Fruit fly (Drosophila melanogaster): ENCODE data around the gene GCS1.
A peak's percentile ranks its signal among the peaks of the same experiment; 100 is the strongest.

Gene GCS1

DNA sequence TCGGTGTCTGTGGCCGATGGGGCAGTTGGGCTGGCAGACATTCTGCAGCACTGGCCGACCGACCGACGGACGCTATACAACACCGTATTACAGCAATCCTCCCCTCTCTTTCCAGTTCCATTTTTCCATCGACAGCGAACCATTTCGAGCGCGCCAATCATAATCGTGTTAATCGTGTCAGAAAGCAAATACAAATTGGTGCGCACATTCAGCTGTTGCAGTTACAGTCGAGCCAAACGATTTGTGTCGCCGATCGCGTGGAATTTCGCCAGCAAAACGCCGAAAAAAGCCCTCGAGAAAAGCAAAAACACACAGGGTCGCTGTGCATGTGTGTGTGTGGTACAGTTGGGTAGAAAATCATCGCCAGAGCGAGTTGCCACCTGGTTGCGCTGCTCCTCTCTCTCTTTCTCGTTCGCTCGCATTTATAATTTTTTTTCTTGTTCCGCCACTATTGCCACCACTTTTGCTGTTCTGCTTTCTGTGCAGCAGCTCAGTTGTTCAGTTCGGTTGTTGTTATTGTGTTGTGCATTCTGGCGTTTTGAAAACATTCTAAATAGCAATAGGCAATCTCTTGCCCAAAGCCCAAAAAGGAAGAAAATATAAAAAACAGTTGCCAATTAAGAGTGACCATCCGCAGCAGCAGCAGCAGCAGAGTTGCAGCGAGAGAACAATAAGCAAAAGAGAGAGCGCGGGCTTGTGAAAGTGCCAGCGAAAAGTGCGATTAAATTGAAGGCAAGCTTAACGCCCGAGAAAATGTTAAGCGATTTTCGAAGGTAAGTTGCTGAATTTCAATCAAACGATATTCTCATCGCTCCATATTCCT is 2.9 kb upstream of the GCS1 start, which contains the start of gene CG1737 (continued):
- TF ChIP-seq slou (GFP tag; optimal IDR thresholded peaks at IDR 0.05) (no peak), sqz (GFP tag; optimal IDR thresholded peaks at IDR 0.05) (peak; percentile 86), her (GFP tag; optimal IDR thresholded peaks at IDR 0.05) (no peak), CG17361 (GFP tag; IDR thresholded peaks at IDR 0.05) (no peak), CG14860 (GFP tag; IDR thresholded peaks at IDR 0.05; ENCODE audit: partially characterized antibody) (no peak), Hr3 (GFP tag; optimal IDR thresholded peaks at IDR 0.05) (no peak), ase (GFP tag; IDR thresholded peaks at IDR 0.05) (no peak), CG2889 (GFP tag; IDR thresholded peaks at IDR 0.05) (no peak), zf30C (GFP tag; optimal IDR thresholded peaks at IDR 0.05) (no peak), gfzf (GFP tag; optimal IDR thresholded peaks at IDR 0.05) (peak; percentile 1), CG17802 (tag; optimal IDR thresholded peaks at IDR 0.05) (no peak), schlank (tag; optimal IDR thresholded peaks at IDR 0.05) (no peak), D19A (tag; optimal IDR thresholded peaks at IDR 0.05) (no peak), CG15514 (GFP tag; optimal IDR thresholded peaks at IDR 0.05) (peak; percentile 74), CTCF (GFP tag; optimal IDR thresholded peaks at IDR 0.05) (no peak), CG7786 (GFP tag; optimal IDR thresholded peaks at IDR 0.05) (peak; percentile 37), btn (GFP tag; optimal IDR thresholded peaks at IDR 0.05) (no peak), CG13287 (GFP tag; IDR thresholded peaks at IDR 0.05; ENCODE audit: partially characterized antibody) (no peak; the same call in 1 of the 2 replicates), CG17612 (GFP tag; IDR thresholded peaks at IDR 0.05) (no peak), CG2678 (tag; optimal IDR thresholded peaks at IDR 0.05) (no peak), CG1603 (tag; optimal IDR thresholded peaks at IDR 0.05) (peak; percentile 1), peb (GFP tag; IDR thresholded peaks at IDR 0.05) (no peak), NK7.1 (GFP tag; optimal IDR thresholded peaks at IDR 0.05) (no peak), ERR (GFP tag; optimal IDR thresholded peaks at IDR 0.05) (no peak), gcm (GFP tag; optimal IDR thresholded peaks at IDR 0.05) (no peak), ttk (GFP tag; IDR thresholded peaks at IDR 0.05) (no peak), ind (GFP tag; optimal IDR thresholded peaks at IDR 0.05) (no peak), danr (GFP tag; IDR thresholded peaks at IDR 0.05) (no peak), chm (GFP tag; IDR thresholded peaks at IDR 0.05) (no peak), Ssrp (tag; optimal IDR thresholded peaks at IDR 0.05) (no peak), CG3407 (GFP tag; optimal IDR thresholded peaks at IDR 0.05) (no peak), Camta (GFP tag; optimal IDR thresholded peaks at IDR 0.05) (no peak), crol (GFP tag; IDR thresholded peaks at IDR 0.05) (peak; percentile 63), Nf-YC (tag; optimal IDR thresholded peaks at IDR 0.05) (peak; percentile 34), CG14667 (GFP tag; IDR thresholded peaks at IDR 0.05) (no peak), repo (GFP tag; optimal IDR thresholded peaks at IDR 0.05) (no peak), fd102C (GFP tag; optimal IDR thresholded peaks at IDR 0.05) (no peak), dan (GFP tag; IDR thresholded peaks at IDR 0.05) (no peak), CG4360 (GFP tag; IDR thresholded peaks at IDR 0.05) (no peak), insv (GFP tag; optimal IDR thresholded peaks at IDR 0.05) (no peak), lab (GFP tag; optimal IDR thresholded peaks at IDR 0.05) (peak; percentile 50), CG10565 (GFP tag; optimal IDR thresholded peaks at IDR 0.05) (no peak), Hr78 (GFP tag; optimal IDR thresholded peaks at IDR 0.05) (no peak), HLH54F (GFP tag; optimal IDR thresholded peaks at IDR 0.05) (no peak), CG11398 (GFP tag; optimal IDR thresholded peaks at IDR 0.05) (no peak), stwl (tag; optimal IDR thresholded peaks at IDR 0.05) (no peak), CG7987 (GFP tag; optimal IDR thresholded peaks at IDR 0.05) (no peak), Myb (GFP tag; optimal IDR thresholded peaks at IDR 0.05) (no peak), ara (GFP tag; IDR thresholded peaks at IDR 0.05) (no peak), CG10654 (GFP tag; optimal IDR thresholded peaks at IDR 0.05) (no peak), Ada2b (GFP tag; IDR thresholded peaks at IDR 0.05) (no peak)
